Fruit fly (Drosophila melanogaster) whole organism: ENCODE measurements around the gene beat-IIa.

Experiments
- CG8478 ChIP-seq: fragments of >200 bp; optimal IDR thresholded peaks from 2 replicates; lab custom pipeline; 2018; ENCODE audit warnings: inconsistent platforms
- Dll ChIP-seq: fragments of >200 bp; optimal IDR thresholded peaks from 2 replicates; lab custom pipeline; 2017
- EcR ChIP-seq, 2 experiments: fragments of >200 bp; optimal IDR thresholded peaks; 2 replicates each; lab custom pipeline; 2017; ENCODE audit warnings: missing biosample characterization in 2 of 2, missing genetic modification characterization in 2 of 2, missing genetic modification reagents in 2 of 2
- pan ChIP-seq: fragments of >200 bp; optimal IDR thresholded peaks from 2 replicates; lab custom pipeline; 2017
- psq ChIP-seq: fragments of >200 bp; optimal IDR thresholded peaks from 2 replicates; lab custom pipeline; 2017
- usp ChIP-seq: fragments of >200 bp; optimal IDR thresholded peaks from 2 replicates; lab custom pipeline; 2017; ENCODE audit warnings: missing biosample characterization, missing genetic modification characterization, mixed read lengths

beat-IIa gene

DNA sequence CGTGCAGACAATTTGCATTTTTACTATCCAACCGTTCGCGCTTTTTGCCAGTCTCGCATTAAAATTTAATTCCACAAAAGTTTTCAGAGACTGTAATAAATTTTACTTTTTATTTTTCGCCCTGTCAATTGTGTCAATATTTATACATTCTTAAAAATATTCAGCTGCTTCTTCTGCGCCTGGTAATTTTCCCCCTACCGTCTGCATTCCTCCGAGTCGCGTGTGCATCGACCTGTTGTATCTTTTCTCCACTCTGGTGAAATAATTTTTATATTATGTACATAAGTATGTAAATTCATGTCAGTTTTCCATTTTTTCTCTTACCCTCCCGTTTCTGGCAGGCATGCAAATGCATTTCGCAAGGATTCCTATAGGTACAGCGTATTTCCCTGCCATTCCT is 37.3 kb upstream of the beat-IIa start, which contains the start of gene CG34279:
TSS of gene CG34279 (minus strand) at position 101 of the 400 bp plus-strand sequence.
- no peak for TF ChIP-seq EcR (GFP tag; optimal IDR thresholded peaks at IDR 0.05; lab: Kevin White, UChicago)
- no peak for TF ChIP-seq psq (lab: Kevin White, UChicago)

DNA sequence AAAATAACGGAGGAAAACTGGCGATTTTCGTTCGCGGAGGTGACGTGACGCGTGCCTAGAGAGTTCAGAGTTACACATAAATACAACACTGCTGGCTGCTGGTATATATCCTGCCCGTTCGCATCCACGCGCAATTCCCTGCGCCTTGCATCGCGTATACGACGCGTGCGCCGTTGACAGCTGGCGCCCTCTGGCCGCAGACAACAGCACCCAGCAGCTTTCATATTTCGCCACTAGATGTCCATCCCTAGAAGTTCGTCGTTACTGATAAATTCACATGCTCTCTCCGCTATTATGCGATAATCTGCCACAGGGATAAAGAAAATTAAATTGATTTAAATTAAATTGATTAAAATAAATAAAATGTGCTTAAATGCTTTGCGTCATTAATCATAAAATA is 36.5 kb upstream of the beat-IIa start, which contains the start of gene Sur-8:
TSS of gene Sur-8 (minus strand) at position 82 of the 400 bp plus-strand sequence.
- TF ChIP-seq EcR (GFP tag; optimal IDR thresholded peaks at IDR 0.05; lab: Kevin White, UChicago), result no peak
- no peak for TF ChIP-seq psq (lab: Kevin White, UChicago)
- TF ChIP-seq pan, result no peak
- TF ChIP-seq usp, result no peak
- TF ChIP-seq Dll, result no peak
- TF ChIP-seq CG8478, result no peak

DNA sequence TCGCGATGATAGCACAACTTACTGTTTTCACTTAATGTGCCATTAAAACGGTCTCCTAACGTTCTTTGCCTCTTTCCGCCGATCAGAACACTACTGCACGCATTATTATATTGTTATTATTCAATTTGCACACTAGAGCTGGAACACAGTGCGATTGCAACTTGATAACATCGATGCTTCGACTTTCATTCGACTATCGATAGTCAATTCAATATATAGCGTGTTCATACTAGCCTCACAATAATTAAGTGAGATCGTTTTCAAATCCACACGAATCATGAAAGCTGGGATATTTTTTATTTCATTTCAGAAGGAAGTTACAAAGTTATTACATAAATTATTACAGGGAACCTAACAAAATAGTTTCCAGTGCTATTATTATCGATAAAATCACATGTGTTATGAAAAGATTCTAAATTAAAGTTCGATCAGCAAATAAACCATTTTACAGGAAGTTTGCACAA is 35.4 kb upstream of the beat-IIa start:
- TF ChIP-seq pan, result no peak
- TF ChIP-seq usp, result no peak
- TF ChIP-seq CG8478, result no peak

DNA sequence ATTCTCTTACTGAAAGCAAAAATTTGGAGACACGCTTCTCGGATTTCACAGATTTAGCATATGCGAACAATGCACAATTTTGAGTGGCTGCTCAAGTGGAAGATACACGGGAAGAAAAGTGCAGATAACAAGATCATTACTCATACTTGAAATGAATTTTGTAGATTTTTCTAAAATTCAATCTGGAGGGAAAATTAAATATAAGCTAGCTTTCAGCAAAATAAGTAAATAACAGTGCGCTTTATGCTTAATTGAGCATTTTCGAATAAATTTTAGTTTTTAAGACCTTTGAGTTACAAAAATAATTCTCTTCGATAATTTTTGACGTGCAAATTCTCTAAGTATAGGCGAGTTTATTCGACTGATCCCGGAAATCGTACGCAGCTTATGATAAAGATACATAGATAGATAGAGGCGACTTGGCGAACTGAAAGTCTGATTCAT is 34.8 kb upstream of the beat-IIa start:
- TF ChIP-seq pan (no peak), EcR (GFP tag; optimal IDR thresholded peaks at IDR 0.05; lab: Kevin White, UChicago) (no peak), CG8478 (no peak)

DNA sequence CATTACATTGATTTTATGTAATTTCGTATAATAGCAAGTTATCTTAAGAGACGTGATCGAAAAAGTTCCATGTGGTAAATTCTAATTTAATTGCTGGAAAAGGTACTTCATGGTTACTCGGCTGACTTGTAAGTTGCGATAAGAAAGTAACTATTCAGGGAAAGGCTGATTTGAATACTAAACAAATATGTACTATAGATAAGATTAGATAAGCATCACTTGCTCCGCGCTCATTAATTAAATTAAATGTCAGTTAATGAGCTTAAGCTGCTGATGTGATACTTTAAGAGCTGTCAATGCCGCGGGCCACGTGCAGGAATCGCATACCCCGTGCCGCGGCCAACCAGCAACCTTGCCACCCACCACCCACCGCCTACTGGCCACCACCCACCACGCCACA is 34.2 kb upstream of the beat-IIa start:
- TF ChIP-seq Dll (no peak), EcR (GFP tag; optimal IDR thresholded peaks at IDR 0.05; lab: Kevin White, UChicago) (no peak), CG8478 (no peak), pan (no peak), usp (no peak), psq (lab: Kevin White, UChicago) (no peak)

DNA sequence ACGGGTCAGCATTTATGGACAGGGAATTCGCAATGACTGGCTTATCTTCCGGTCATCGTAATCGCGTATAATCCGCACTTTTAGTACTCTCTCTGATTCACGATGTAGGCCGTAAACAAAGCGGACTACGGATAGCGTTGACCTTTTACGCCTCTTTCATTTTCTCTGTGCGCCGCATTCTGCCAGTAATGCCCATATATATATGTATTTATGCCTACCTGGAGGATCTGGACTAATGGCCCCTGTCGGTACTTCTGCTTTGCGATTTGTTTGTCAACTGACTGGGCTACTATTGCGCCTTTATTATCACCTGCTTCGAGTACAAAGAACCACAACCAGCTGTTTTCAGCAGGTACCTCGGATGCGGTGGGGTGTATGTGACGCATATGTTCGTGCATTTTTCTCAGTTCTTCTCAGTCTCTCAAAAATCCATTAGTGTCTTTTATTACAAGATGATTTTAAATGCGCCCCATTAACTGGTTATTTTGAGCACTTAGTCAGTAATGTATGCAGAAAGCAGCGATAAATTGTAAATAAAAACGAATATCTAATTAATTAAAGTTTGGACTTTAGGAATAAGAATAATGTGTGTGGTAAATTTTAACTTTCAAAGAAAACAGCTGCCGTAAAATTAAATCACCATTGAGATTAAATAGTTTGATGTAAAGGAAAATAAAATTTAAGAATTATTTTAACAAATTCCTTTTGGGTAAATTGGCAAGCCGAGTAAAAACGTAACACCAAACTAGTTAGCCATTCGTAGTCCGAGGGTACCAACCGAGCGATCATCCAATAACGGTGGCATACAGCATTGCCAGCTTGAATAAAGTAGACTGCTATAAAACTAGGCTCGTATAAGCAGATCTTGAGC is 28.6 kb upstream of the beat-IIa start, which contains the start of gene CREG:
TSS of gene CREG (minus strand) at position 323 of the 871 bp plus-strand sequence.
- TF ChIP-seq CG8478 (no peak), pan (peak; percentile 93)

DNA sequence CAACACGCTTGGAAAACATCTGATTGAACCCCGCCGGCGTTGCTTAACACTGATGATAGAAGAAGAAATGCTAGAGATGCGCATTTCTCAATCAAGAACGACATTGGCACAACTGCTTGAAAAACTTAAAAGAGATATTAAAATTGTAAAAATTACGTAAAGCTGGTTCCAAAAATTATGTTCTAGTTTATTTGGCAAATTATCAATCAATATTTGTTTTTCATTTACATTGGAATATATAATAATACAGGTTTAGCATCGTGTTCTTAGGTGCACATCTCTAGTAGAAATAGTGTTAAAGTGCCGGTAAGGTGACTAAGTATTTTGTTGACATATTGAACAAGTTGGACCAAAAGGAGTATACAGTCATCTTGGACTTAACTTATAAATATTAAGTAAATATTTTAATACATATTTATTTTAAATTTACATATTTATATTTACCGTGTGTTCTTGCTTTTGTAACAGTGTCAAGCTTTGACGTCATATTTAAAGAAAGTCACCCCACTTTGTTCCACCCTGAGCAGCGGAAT is 25.5 kb upstream of the beat-IIa start, which contains the start of the genes Brf and sds22:
TSS of gene Brf (minus strand) at position 25 of the 533 bp plus-strand sequence.
TSS of gene sds22 (plus strand) at position 282 of the 533 bp plus-strand sequence.
- no peak for TF ChIP-seq psq (lab: Kevin White, UChicago)
- no peak for TF ChIP-seq pan
- TF ChIP-seq Dll, result no peak
- no peak for TF ChIP-seq CG8478
- no peak for TF ChIP-seq EcR (GFP tag; optimal IDR thresholded peaks at IDR 0.05; lab: Kevin White, UChicago)
- no peak for TF ChIP-seq usp

DNA sequence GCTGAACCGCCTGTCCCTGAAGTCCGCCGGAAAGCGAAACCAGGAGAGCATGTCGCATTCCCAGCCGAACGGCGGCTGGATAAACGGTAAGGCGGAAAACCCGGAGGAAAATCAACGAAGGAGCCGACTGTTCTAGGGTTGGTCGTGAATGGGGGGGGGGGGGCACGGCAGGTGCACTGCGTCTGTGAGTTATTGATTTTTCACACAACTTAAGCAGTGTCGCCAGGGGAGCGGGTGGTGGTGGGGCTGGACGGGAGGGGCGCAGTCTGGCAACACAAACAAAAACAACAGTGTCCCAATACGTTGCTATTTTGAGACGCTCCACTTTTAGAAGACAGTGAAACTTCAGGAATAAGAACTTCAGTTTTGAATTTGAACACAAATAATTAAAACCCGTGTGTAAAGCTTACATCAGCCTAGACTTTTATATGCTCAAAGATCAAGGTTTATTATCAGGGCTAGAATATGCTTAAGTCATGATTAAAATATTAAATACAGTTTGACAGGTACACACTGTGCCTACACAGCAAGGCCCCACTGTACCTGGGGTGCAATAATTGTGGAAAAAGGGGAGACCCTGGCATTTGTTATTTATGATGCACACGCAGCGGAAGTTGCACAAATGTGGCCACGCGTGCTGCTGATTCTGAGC is 20.4 kb upstream of the beat-IIa start:
- no peak for TF ChIP-seq psq (lab: Kevin White, UChicago)

DNA sequence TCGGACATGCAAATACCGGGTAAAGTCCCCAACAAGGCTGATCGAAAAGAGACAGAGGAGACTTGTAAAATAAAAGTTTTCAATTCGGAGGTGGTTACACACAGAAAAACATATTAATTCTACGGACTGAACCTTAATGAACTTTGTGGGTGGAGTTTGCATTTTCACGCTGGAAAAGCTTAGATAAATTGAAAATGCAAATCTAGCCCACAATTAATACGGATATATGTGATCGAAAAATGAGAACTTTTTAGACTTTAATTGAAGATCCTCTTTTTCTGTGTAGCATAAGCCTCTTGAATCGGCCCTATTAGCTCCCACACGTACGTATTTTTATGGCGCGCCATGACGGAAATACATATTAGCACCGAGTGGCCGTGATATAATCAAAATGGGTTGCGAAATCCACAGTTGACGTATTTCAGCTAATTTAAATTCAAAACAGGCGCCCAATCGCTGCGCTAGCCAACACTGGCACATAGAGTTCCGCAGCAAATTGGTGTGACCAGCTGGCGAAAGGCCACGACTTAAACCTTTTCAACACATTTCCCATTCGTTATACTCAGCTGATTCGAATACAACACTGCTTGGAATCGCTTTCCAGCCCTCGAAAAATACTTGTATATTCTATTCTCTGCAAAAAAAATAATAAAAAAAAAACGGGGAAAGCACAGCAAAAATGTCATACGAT is 19.6 kb upstream of the beat-IIa start:
- TF ChIP-seq Dll (no peak), usp (no peak), psq (lab: Kevin White, UChicago) (no peak), pan (no peak), EcR (GFP tag; optimal IDR thresholded peaks at IDR 0.05; lab: Kevin White, UChicago) (no peak), CG8478 (no peak)

DNA sequence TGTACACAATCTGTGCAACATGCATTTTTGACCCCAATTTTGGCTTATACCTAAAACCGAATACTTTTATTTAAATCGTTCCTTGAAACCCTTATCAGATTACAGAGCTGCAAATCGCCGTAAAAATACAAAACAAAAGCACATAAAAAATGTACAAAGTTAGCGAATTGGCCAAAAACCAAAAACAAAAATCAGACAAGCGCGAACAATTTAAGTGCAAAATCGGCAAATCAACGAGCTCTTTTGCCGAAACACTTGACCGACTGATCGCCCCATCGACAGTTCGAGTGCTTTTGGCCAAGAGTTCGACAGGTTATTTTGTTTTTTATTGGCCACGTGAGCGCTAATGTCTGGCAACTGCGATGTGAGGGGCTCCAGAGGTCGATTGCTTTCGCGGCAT is 16.0 kb upstream of the beat-IIa start:
- TF ChIP-seq psq (lab: Kevin White, UChicago) (no peak), pan (no peak), CG8478 (no peak), EcR (GFP tag; optimal IDR thresholded peaks at IDR 0.05; lab: Kevin White, UChicago) (no peak), Dll (no peak)

DNA sequence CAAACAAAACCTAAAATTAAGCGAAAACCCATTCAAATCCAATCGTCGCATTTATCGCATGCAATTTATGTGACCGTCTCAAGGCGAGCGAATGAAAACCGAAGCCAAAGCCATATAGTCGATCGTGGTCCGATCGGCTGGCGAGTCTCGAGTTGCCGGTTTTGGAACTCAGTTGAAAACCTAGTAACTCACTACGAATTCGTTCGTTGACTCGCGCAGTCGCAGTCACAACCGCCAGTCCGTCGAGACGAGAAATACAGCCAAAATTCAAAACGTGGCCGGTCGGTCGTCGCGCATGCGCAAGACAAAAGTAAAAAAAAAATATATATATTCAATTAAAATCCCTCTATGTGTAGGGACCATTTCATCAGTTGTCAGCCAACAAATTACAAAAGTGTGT is 13.8 kb upstream of the beat-IIa start, which contains the start of gene lute:
TSS of gene lute (plus strand) at position 203 of the 400 bp plus-strand sequence.
- TF ChIP-seq pan (no peak), psq (lab: Kevin White, UChicago) (no peak), usp (no peak), CG8478 (no peak), EcR (GFP tag; optimal IDR thresholded peaks at IDR 0.05; lab: Kevin White, UChicago) (no peak), Dll (no peak)

DNA sequence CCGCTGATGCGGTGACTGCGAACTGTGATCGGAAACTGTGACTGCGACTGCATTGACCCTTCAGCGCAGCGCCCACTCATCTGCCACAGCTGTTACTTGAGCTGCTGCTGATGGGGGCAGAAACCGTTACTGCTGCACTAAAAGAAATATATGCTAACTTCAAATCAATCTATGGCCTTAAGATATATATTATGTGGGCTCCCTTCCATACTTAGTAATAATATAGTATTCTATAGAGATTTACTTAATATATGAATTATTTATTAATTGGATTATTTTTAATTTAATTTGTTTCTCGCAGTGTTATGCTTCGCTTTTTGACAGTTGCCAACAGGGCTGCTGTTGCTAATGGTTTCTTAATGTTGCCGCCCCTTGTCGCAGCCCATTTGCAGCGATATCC is 13.1 kb upstream of the beat-IIa start:
- TF ChIP-seq pan, result no peak
- TF ChIP-seq psq (lab: Kevin White, UChicago), result no peak
- no peak for TF ChIP-seq Dll
- TF ChIP-seq CG8478, result no peak

DNA sequence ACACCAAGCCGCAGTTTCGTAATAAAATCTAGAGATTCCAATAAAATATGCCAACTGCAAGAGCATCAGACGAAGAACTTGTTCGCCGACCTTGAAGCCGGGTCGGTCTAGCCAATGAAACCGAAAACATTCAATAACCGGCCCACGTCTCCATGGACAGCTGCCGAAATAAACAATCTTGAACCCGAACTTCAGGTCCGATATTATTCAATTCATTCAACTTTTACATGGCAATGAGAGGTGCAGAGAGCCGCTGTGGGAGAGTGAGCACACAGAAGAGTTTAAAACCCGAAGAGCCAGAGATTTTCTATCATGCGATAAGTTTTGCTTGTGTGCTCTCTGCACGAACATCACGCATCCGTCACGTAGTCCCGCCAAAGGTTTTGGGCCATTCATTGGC is 11.6 kb upstream of the beat-IIa start:
- peak in 1 of 2 experiments; percentile 38 for TF ChIP-seq EcR (GFP tag; optimal IDR thresholded peaks at IDR 0.05; lab: Kevin White, UChicago)
- TF ChIP-seq psq (lab: Kevin White, UChicago), result no peak
